Worm (Caenorhabditis elegans) whole organism, midembryonic: ENCODE data around the gene hlh-26.

Experiments used
- T22C8.4 ChIP-seq: fragments of 200-800 bp; sonication (Bioruptor generic); IDR thresholded peaks from 2 replicates; pipeline ENCODE4 v1.3.6; 2022; ENCODE audit warnings: missing genetic modification characterization, missing compliant biosample characterization
- klf-2 ChIP-seq: fragments of 200-800 bp; sonication (Bioruptor generic); conservative IDR thresholded peaks from 2 replicates; pipeline ENCODE4 v1.3.6; 2022; ENCODE audit warnings: missing genetic modification reagents, missing genetic modification characterization, missing compliant biosample characterization
- med-1 ChIP-seq: sonication (generic microtip); optimal IDR thresholded peaks from 2 replicates; lab custom pipeline; 2017; ENCODE audit warnings: missing genetic modification characterization, mild to moderate bottlenecking, missing compliant biosample characterization, antibody characterized with exemption, missing genetic modification reagents; ENCODE audit not compliant: insufficient read depth
- tab-1 ChIP-seq: fragments of 200-800 bp; sonication (Bioruptor generic); IDR thresholded peaks from 2 replicates; pipeline ENCODE4 v1.3.6; 2022; ENCODE audit warnings: missing genetic modification characterization, missing compliant biosample characterization
- ztf-29 ChIP-seq: fragments of 200-800 bp; sonication (Bioruptor generic); IDR thresholded peaks from 2 replicates; pipeline ENCODE4 v1.3.6; 2022; ENCODE audit warnings: missing genetic modification reagents, missing genetic modification characterization, missing compliant biosample characterization

ce11 chrII:5533642-5534041 is at the start of gene hlh-26:
- TF ChIP-seq tab-1 (GFP tag; lab: Robert Waterston, UW) (no peak), T22C8.4 (GFP tag; lab: Robert Waterston, UW) (no peak), ztf-29 (no peak), klf-2 (GFP tag; lab: Robert Waterston, UW) (no peak), med-1 (GFP tag; lab: Kevin White, UChicago) (no peak)
